Worm (Caenorhabditis elegans) whole organism, L4 larva: ENCODE results near the gene msp-78.

Experiments used
- D1046.2 ChIP-seq: fragments of 200-800 bp; sonication (Bioruptor generic); IDR thresholded peaks from 2 replicates; pipeline ENCODE4 v1.3.6; 2022; ENCODE audit warnings: missing genetic modification characterization, missing compliant biosample characterization
- F49E8.2 ChIP-seq: sonication (generic microtip); optimal IDR thresholded peaks from 2 replicates; lab custom pipeline; 2016; ENCODE audit warnings: missing compliant biosample characterization, mild to moderate bottlenecking, missing genetic modification characterization, borderline replicate concordance
- T26A8.4 ChIP-seq: fragments of 200-800 bp; sonication (Bioruptor generic); IDR thresholded peaks from 2 replicates; pipeline ENCODE4 v1.3.6; 2022; ENCODE audit warnings: missing genetic modification characterization, missing compliant biosample characterization
- Y105C5A.15 ChIP-seq: fragments of 200-800 bp; sonication (Bioruptor generic); IDR thresholded peaks from 2 replicates; pipeline ENCODE4 v1.3.6; 2022; ENCODE audit warnings: missing genetic modification characterization, missing compliant biosample characterization
- Y48G9A.11 ChIP-seq: fragments of 200-800 bp; sonication (Bioruptor generic); IDR thresholded peaks from 2 replicates; pipeline ENCODE4 v1.3.6; 2022; ENCODE audit warnings: missing genetic modification reagents, missing genetic modification characterization, missing compliant biosample characterization
- Y75B8A.6 ChIP-seq: fragments of 200-800 bp; sonication (Bioruptor generic); IDR thresholded peaks from 2 replicates; pipeline ENCODE4 v1.3.6; 2022; ENCODE audit warnings: missing genetic modification reagents, missing genetic modification characterization, missing compliant biosample characterization
- ZK337.2 ChIP-seq: fragments of 200-800 bp; sonication (Bioruptor generic); IDR thresholded peaks from 2 replicates; pipeline ENCODE4 v1.3.6; 2022; ENCODE audit warnings: missing genetic modification reagents, missing genetic modification characterization, missing compliant biosample characterization
- ZK546.5 ChIP-seq, 2 experiments: sonication (generic microtip); optimal IDR thresholded peaks; 2 replicates each; lab custom pipeline; 2017; ENCODE audit warnings: missing biosample characterization in 2 of 2, missing genetic modification characterization in 2 of 2
- ceh-20 ChIP-seq: fragments of 200-800 bp; sonication (Bioruptor generic); IDR thresholded peaks from 2 replicates; pipeline ENCODE4 v1.3.6; 2022; ENCODE audit warnings: missing genetic modification reagents, missing genetic modification characterization, missing compliant biosample characterization
- ceh-32 ChIP-seq: sonication (generic microtip); optimal IDR thresholded peaks from 2 replicates; lab custom pipeline; 2016; ENCODE audit warnings: mild to moderate bottlenecking, missing genetic modification characterization, missing compliant biosample characterization; ENCODE audit not compliant: poor library complexity
- ceh-44 ChIP-seq: fragments of 200-800 bp; sonication (Bioruptor generic); IDR thresholded peaks from 2 replicates; pipeline ENCODE4 v1.3.6; 2022; ENCODE audit warnings: missing genetic modification reagents, missing genetic modification characterization, missing compliant biosample characterization
- ces-1 ChIP-seq: fragments of 150-350 bp; sonication (generic microtip); optimal IDR thresholded peaks from 4 replicates; lab custom pipeline; 2014; ENCODE audit warnings: missing biosample characterization, missing genetic modification reagents, missing genetic modification characterization
- ctbp-1 ChIP-seq: fragments of 200-800 bp; sonication (Bioruptor generic); IDR thresholded peaks from 2 replicates; pipeline ENCODE4 v1.3.6; 2022; ENCODE audit warnings: missing genetic modification reagents, missing genetic modification characterization, missing compliant biosample characterization
- daf-8 ChIP-seq: fragments of 200-800 bp; sonication (Bioruptor generic); IDR thresholded peaks from 2 replicates; pipeline ENCODE4 v1.3.6; 2022; ENCODE audit warnings: missing genetic modification characterization, missing compliant biosample characterization
- dmd-9 ChIP-seq: fragments of 200-800 bp; sonication (Bioruptor generic); IDR thresholded peaks from 2 replicates; pipeline ENCODE4 v1.3.6; 2022; ENCODE audit warnings: missing genetic modification reagents, missing genetic modification characterization, missing compliant biosample characterization
- dve-1 ChIP-seq: sonication (generic microtip); optimal IDR thresholded peaks from 2 replicates; lab custom pipeline; 2017; ENCODE audit warnings: antibody characterized with exemption, mild to moderate bottlenecking, missing genetic modification characterization, missing compliant biosample characterization; ENCODE audit not compliant: insufficient read depth
- fos-1 ChIP-seq: fragments of 150-350 bp; optimal IDR thresholded peaks from 2 replicates; lab custom pipeline; 2014; ENCODE audit warnings: missing biosample characterization, missing genetic modification characterization
- hif-1 ChIP-seq, 2 experiments: sonication (generic microtip); optimal IDR thresholded peaks; 2 replicates each; lab custom pipeline; 2016 to 2017; ENCODE audit warnings: missing compliant biosample characterization in 2 of 2, missing genetic modification characterization in 2 of 2, missing genetic modification reagents in 2 of 2, missing genotype in 2 of 2, mild to moderate bottlenecking in 1 of 2
- hlh-11 ChIP-seq: fragments of 200-800 bp; sonication (Bioruptor generic); optimal IDR thresholded peaks from 2 replicates; lab custom pipeline; 2018; ENCODE audit warnings: mild to moderate bottlenecking, missing genetic modification characterization, missing compliant biosample characterization
- lim-7 ChIP-seq: fragments of 200-800 bp; sonication (Bioruptor generic); IDR thresholded peaks from 2 replicates; pipeline ENCODE4 v1.3.6; 2022; ENCODE audit warnings: missing genetic modification characterization, missing compliant biosample characterization
- lin-13 ChIP-seq: fragments of 150-350 bp; optimal IDR thresholded peaks from 2 replicates; lab custom pipeline; 2014; ENCODE audit warnings: missing biosample characterization, missing genetic modification reagents, missing genetic modification characterization
- lin-38 ChIP-seq: fragments of 200-800 bp; sonication (Bioruptor generic); IDR thresholded peaks from 2 replicates; pipeline ENCODE4 v1.3.6; 2022; ENCODE audit warnings: missing genetic modification reagents, missing genetic modification characterization, missing compliant biosample characterization
- lin-39 ChIP-seq: fragments of 150-350 bp; optimal IDR thresholded peaks from 2 replicates; lab custom pipeline; 2014; ENCODE audit warnings: missing biosample characterization, missing genetic modification reagents, missing genetic modification characterization
- lsy-2 ChIP-seq, 2 experiments: fragments of 150-350 bp in 1 of 2; sonication (generic microtip) in 1 of 2; optimal IDR thresholded peaks; 2 replicates each; lab custom pipeline; 2014 to 2017; ENCODE audit warnings: missing biosample characterization in 2 of 2, missing genetic modification characterization in 2 of 2
- madf-5 ChIP-seq, 2 experiments: fragments of 200-800 bp; sonication (Bioruptor generic); IDR thresholded peaks; 2 replicates each; pipeline ENCODE4 v1.3.6; 2022; ENCODE audit warnings: missing compliant biosample characterization in 2 of 2, missing genetic modification characterization in 2 of 2
- mdl-1 ChIP-seq, 2 experiments: fragments of 150-350 bp in 1 of 2; sonication (generic microtip) in 1 of 2; optimal IDR thresholded peaks; 2 replicates each; lab custom pipeline; 2014 to 2017; ENCODE audit warnings: missing biosample characterization in 2 of 2, missing genetic modification characterization in 2 of 2
- mes-2 ChIP-seq: sonication (generic microtip); optimal IDR thresholded peaks from 2 replicates; lab custom pipeline; 2016; ENCODE audit warnings: missing genotype, mild to moderate bottlenecking, missing genetic modification characterization, missing compliant biosample characterization; ENCODE audit not compliant: poor library complexity, severe bottlenecking
- mxl-2 ChIP-seq: fragments of 200-800 bp; sonication (Bioruptor generic); conservative IDR thresholded peaks from 2 replicates; pipeline ENCODE4 v1.3.6; 2022; ENCODE audit warnings: missing genetic modification reagents, missing genetic modification characterization, missing compliant biosample characterization
- nhr-10 ChIP-seq: fragments of 150-350 bp; optimal IDR thresholded peaks from 2 replicates; lab custom pipeline; 2014; ENCODE audit warnings: missing biosample characterization, missing genetic modification characterization
- nhr-102 ChIP-seq: sonication (generic microtip); optimal IDR thresholded peaks from 2 replicates; lab custom pipeline; 2016; ENCODE audit warnings: mild to moderate bottlenecking, missing genetic modification characterization, moderate library complexity, missing compliant biosample characterization
- nhr-11 ChIP-seq: fragments of 150-350 bp; optimal IDR thresholded peaks from 2 replicates; lab custom pipeline; 2014; ENCODE audit warnings: missing biosample characterization, missing genetic modification characterization
- nhr-111 ChIP-seq: fragments of 200-800 bp; sonication (Bioruptor generic); optimal IDR thresholded peaks from 2 replicates; lab custom pipeline; 2018; ENCODE audit warnings: mild to moderate bottlenecking, missing genetic modification characterization, missing compliant biosample characterization
- nhr-237 ChIP-seq: sonication (generic microtip); optimal IDR thresholded peaks from 2 replicates; lab custom pipeline; 2017; ENCODE audit warnings: missing biosample characterization, missing genetic modification characterization
- nhr-25 ChIP-seq: sonication (generic microtip); optimal IDR thresholded peaks from 2 replicates; lab custom pipeline; 2017; ENCODE audit warnings: missing genetic modification characterization, mild to moderate bottlenecking, missing compliant biosample characterization, antibody characterized with exemption, moderate library complexity, borderline replicate concordance; ENCODE audit not compliant: insufficient read depth
- nhr-41 ChIP-seq: fragments of 200-800 bp; sonication (Bioruptor generic); IDR thresholded peaks from 2 replicates; pipeline ENCODE4 v1.3.6; 2022; ENCODE audit warnings: missing genetic modification reagents, missing genetic modification characterization, missing compliant biosample characterization
- nhr-42 ChIP-seq: fragments of 200-800 bp; sonication (Bioruptor generic); IDR thresholded peaks from 2 replicates; pipeline ENCODE4 v1.3.6; 2022; ENCODE audit warnings: missing genetic modification characterization, missing compliant biosample characterization
- nhr-48 ChIP-seq: sonication (generic microtip); optimal IDR thresholded peaks from 2 replicates; lab custom pipeline; 2016; ENCODE audit warnings: mild to moderate bottlenecking, missing genetic modification characterization, missing compliant biosample characterization
- nhr-77 ChIP-seq: fragments of 150-350 bp; optimal IDR thresholded peaks from 2 replicates; lab custom pipeline; 2014; ENCODE audit warnings: missing biosample characterization, missing genetic modification characterization
- php-3 ChIP-seq: fragments of 200-800 bp; sonication (Bioruptor generic); IDR thresholded peaks from 2 replicates; pipeline ENCODE4 v1.3.6; 2022; ENCODE audit warnings: missing genetic modification reagents, missing genetic modification characterization, missing compliant biosample characterization
- sdz-12 ChIP-seq: fragments of 200-800 bp; sonication (Bioruptor generic); optimal IDR thresholded peaks from 2 replicates; lab custom pipeline; 2018; ENCODE audit warnings: mild to moderate bottlenecking, missing genetic modification characterization, missing compliant biosample characterization
- set-16 ChIP-seq: fragments of 200-800 bp; sonication (Bioruptor generic); IDR thresholded peaks from 2 replicates; pipeline ENCODE4 v1.3.6; 2022; ENCODE audit warnings: missing genetic modification reagents, missing genetic modification characterization, missing compliant biosample characterization
- snpc-4 ChIP-seq: fragments of 150-350 bp; optimal IDR thresholded peaks from 2 replicates; lab custom pipeline; 2014; ENCODE audit warnings: missing biosample characterization, missing genetic modification characterization
- tag-97 ChIP-seq: fragments of 200-800 bp; sonication (Bioruptor generic); IDR thresholded peaks from 2 replicates; pipeline ENCODE4 v1.3.6; 2022; ENCODE audit warnings: missing genetic modification characterization, missing compliant biosample characterization
- tra-1 ChIP-seq: fragments of 200-800 bp; sonication (Bioruptor generic); IDR thresholded peaks from 2 replicates; pipeline ENCODE4 v1.3.6; 2022; ENCODE audit warnings: missing genetic modification reagents, missing genetic modification characterization, missing compliant biosample characterization
- unc-130 ChIP-seq: sonication (generic microtip); optimal IDR thresholded peaks from 2 replicates; lab custom pipeline; 2016; ENCODE audit warnings: missing genetic modification reagents, missing genetic modification characterization, missing compliant biosample characterization
- unc-39 ChIP-seq: sonication (generic microtip); optimal IDR thresholded peaks from 2 replicates; lab custom pipeline; 2017; ENCODE audit warnings: missing biosample characterization, missing genetic modification characterization
- zfp-2 ChIP-seq: sonication (generic microtip); optimal IDR thresholded peaks from 2 replicates; lab custom pipeline; 2016; ENCODE audit warnings: mild to moderate bottlenecking, missing genetic modification characterization, missing compliant biosample characterization
- zip-2 ChIP-seq: fragments of 150-350 bp; optimal IDR thresholded peaks from 2 replicates; lab custom pipeline; 2014; ENCODE audit warnings: missing biosample characterization, missing genetic modification characterization
- ztf-7 ChIP-seq: fragments of 150-350 bp; optimal IDR thresholded peaks from 2 replicates; lab custom pipeline; 2014; ENCODE audit warnings: missing biosample characterization, missing genetic modification characterization

Gene msp-78

ce11 chrIV:9802711-9803110 lies 32.9 kb downstream of the msp-78 start, which contains the start of gene fat-3 (continued):
- TF ChIP-seq dmd-9 (no peak), ZK546.5 (tag; optimal IDR thresholded peaks at IDR 0.05; lab: Kevin White, UChicago) (no peak), ceh-32 (tag; lab: Kevin White, UChicago) (no peak), nhr-11 (tag; lab: Kevin White, UChicago) (no peak), lim-7 (GFP tag; lab: Robert Waterston, UW) (no peak)

- TF ChIP-seq zip-2 (tag; lab: Kevin White, UChicago) = no peak
- no peak for TF ChIP-seq unc-130 (GFP tag; lab: Kevin White, UChicago)
- peak; percentile 85 for TF ChIP-seq dve-1 (tag; lab: Kevin White, UChicago)
- no peak for TF ChIP-seq ces-1 (GFP tag; lab: Kevin White, UChicago)
- no peak for TF ChIP-seq unc-39 (tag; lab: Kevin White, UChicago)
- TF ChIP-seq ztf-7 (tag; lab: Kevin White, UChicago) = no peak
- TF ChIP-seq nhr-77 = peak; percentile 91
- no peak for TF ChIP-seq madf-5 (GFP tag; IDR thresholded peaks at IDR 0.05; lab: Robert Waterston, UW)
- TF ChIP-seq ZK337.2 (GFP tag; lab: Robert Waterston, UW) = no peak
- 0 out of 2 replicates have a peak, but pooled peaks have one; percentile 19 for TF ChIP-seq T26A8.4 (GFP tag; lab: Robert Waterston, UW)
- no peak for TF ChIP-seq Y48G9A.11 (GFP tag; lab: Robert Waterston, UW)
- no peak for TF ChIP-seq mxl-2 (GFP tag; lab: Robert Waterston, UW)
- TF ChIP-seq daf-8 (GFP tag; lab: Robert Waterston, UW) = no peak
- no peak for TF ChIP-seq lin-39
- TF ChIP-seq nhr-25 (tag; lab: Kevin White, UChicago) = no peak
- no peak for TF ChIP-seq snpc-4
- TF ChIP-seq nhr-42 (GFP tag; lab: Robert Waterston, UW) = no peak
- TF ChIP-seq ceh-20 (GFP tag; lab: Robert Waterston, UW) = no peak
- TF ChIP-seq lin-38 (GFP tag; lab: Robert Waterston, UW) = 0 out of 2 replicates have a peak, but pooled peaks have one; percentile 28
- TF ChIP-seq D1046.2 (GFP tag; lab: Robert Waterston, UW) = no peak
- TF ChIP-seq set-16 = no peak
- TF ChIP-seq sdz-12 (GFP tag; lab: Kevin White, UChicago) = no peak
- TF ChIP-seq ceh-44 (GFP tag; lab: Robert Waterston, UW) = no peak
- TF ChIP-seq nhr-41 (GFP tag; lab: Robert Waterston, UW) = no peak
- TF ChIP-seq Y75B8A.6 (GFP tag; lab: Robert Waterston, UW) = no peak
- TF ChIP-seq nhr-111 (GFP tag; lab: Kevin White, UChicago) = no peak
- peak; percentile 93 for TF ChIP-seq hlh-11
- peak; percentile 72 for TF ChIP-seq mes-2 (tag; lab: Kevin White, UChicago)
- peak in 1 of 2 experiments; percentile 25 for TF ChIP-seq hif-1 (tag; optimal IDR thresholded peaks at IDR 0.05; lab: Kevin White, UChicago)
- no peak for TF ChIP-seq tra-1
- peak; percentile 43 for TF ChIP-seq nhr-48 (tag; lab: Kevin White, UChicago)
- no peak for TF ChIP-seq tag-97 (GFP tag; lab: Robert Waterston, UW)
- no peak for TF ChIP-seq fos-1 (tag; lab: Kevin White, UChicago)
- TF ChIP-seq zfp-2 (tag; lab: Kevin White, UChicago) = no peak
- no peak for TF ChIP-seq nhr-237
- no peak for TF ChIP-seq ZK546.5 (tag; optimal IDR thresholded peaks at IDR 0.05; lab: Kevin White, UChicago)
- no peak for TF ChIP-seq nhr-10 (tag; lab: Kevin White, UChicago)
- peak in 1 of 2 experiments; percentile 71 for TF ChIP-seq lsy-2 (tag; optimal IDR thresholded peaks at IDR 0.05; lab: Kevin White, UChicago)
- TF ChIP-seq F49E8.2 = no peak
- TF ChIP-seq lin-13 (GFP tag; lab: Kevin White, UChicago) = peak; percentile 44
- peak; percentile 40; the same call in 1 of the 2 replicates for TF ChIP-seq php-3
- peak in 1 of 2 experiments; percentile 71 for TF ChIP-seq mdl-1 (tag; optimal IDR thresholded peaks at IDR 0.05; lab: Kevin White, UChicago)
- no peak for TF ChIP-seq ctbp-1 (GFP tag; lab: Robert Waterston, UW)
- no peak for TF ChIP-seq nhr-102 (tag; lab: Kevin White, UChicago)
- no peak for TF ChIP-seq lim-7 (GFP tag; lab: Robert Waterston, UW)
- no peak for TF ChIP-seq Y105C5A.15
Observed at ce11 chrIV:9803544-9803943, 33.7 kb downstream of the msp-78 start.
